Worm (Caenorhabditis elegans): Measurements from ENCODE around the gene del-8.
A peak's percentile ranks its signal among the peaks of the same experiment; 100 is the strongest.

The del-8 gene

ce11 chrX:9637137-9637536 lies 47.9 kb downstream of the del-8 start:
- 0 out of 2 replicates have a peak, but pooled peaks have one; percentile 8 for TF ChIP-seq Y48G9A.11 (GFP tag; IDR thresholded peaks at IDR 0.05)
- TF ChIP-seq lin-1 (GFP tag; IDR thresholded peaks at IDR 0.05): no peak
- no peak for TF ChIP-seq lin-29 (GFP tag; IDR thresholded peaks at IDR 0.05)
- 0 out of 2 replicates have a peak, but pooled peaks have one; percentile 18 for TF ChIP-seq nhr-41 (GFP tag; IDR thresholded peaks at IDR 0.05)
- peak; percentile 49 for TF ChIP-seq mes-2 (tag; optimal IDR thresholded peaks at IDR 0.05; ENCODE audit: poor library complexity, severe bottlenecking)
- peak; percentile 63 for TF ChIP-seq madf-9 (GFP tag; conservative IDR thresholded peaks at IDR 0.05)
- no peak for TF ChIP-seq mxl-2 (GFP tag; conservative IDR thresholded peaks at IDR 0.05)
- peak; percentile 64 for TF ChIP-seq hlh-11 (tag; optimal IDR thresholded peaks at IDR 0.05)
- TF ChIP-seq tra-1 (GFP tag; IDR thresholded peaks at IDR 0.05): no peak
- peak in 1 of 2 experiments; percentile 96 for TF ChIP-seq unc-62 (GFP tag; optimal IDR thresholded peaks at IDR 0.05 in 1 of 2)
- TF ChIP-seq unc-62 (tag; optimal IDR thresholded peaks at IDR 0.05): no peak
- TF ChIP-seq nhr-28 (tag; optimal IDR thresholded peaks at IDR 0.05): peak; percentile 45
- TF ChIP-seq rbr-2 (tag; optimal IDR thresholded peaks at IDR 0.05): peak; percentile 26

- TF ChIP-seq Y105C5A.15 (GFP tag; IDR thresholded peaks at IDR 0.05) (0 out of 2 replicates have a peak, but pooled peaks have one; percentile 34), dmd-6 (GFP tag; IDR thresholded peaks at IDR 0.05) (peak; percentile 29), nhr-237 (tag; optimal IDR thresholded peaks at IDR 0.05) (no peak), nhr-41 (GFP tag; IDR thresholded peaks at IDR 0.05) (peak; percentile 79), mdl-1 (tag; optimal IDR thresholded peaks at IDR 0.05) (no peak), ceh-62 (tag; optimal IDR thresholded peaks at IDR 0.05) (no peak), nhr-42 (GFP tag; IDR thresholded peaks at IDR 0.05) (peak; percentile 89), unc-39 (tag; optimal IDR thresholded peaks at IDR 0.05) (no peak), daf-19 (GFP tag; conservative IDR thresholded peaks at IDR 0.05) (peak; percentile 87), dpl-1 (GFP tag; optimal IDR thresholded peaks at IDR 0.05) (peak; percentile 19), daf-16 (GFP tag; optimal IDR thresholded peaks at IDR 0.05) (peak; percentile 58 to 91), daf-16 (tag; optimal IDR thresholded peaks at IDR 0.05) (peak; percentile 30), lin-39 (tag; optimal IDR thresholded peaks at IDR 0.05) (no peak), mep-1 (tag; optimal IDR thresholded peaks at IDR 0.05) (peak; percentile 60), ces-1 (GFP tag; optimal IDR thresholded peaks at IDR 0.05) (no peak), nhr-102 (tag; optimal IDR thresholded peaks at IDR 0.05) (peak; percentile 73), D1046.2 (GFP tag; IDR thresholded peaks at IDR 0.05) (no peak), ZK337.2 (GFP tag; IDR thresholded peaks at IDR 0.05) (peak; percentile 72; the same call in 1 of the 2 replicates), F49E8.2 (tag; optimal IDR thresholded peaks at IDR 0.05; ENCODE audit: borderline replicate concordance) (peak; percentile 64), Y48G9A.11 (GFP tag; IDR thresholded peaks at IDR 0.05) (peak; percentile 79), php-3 (GFP tag; IDR thresholded peaks at IDR 0.05) (peak; percentile 75), aha-1 (tag) (peak; percentile 22), set-16 (GFP tag; IDR thresholded peaks at IDR 0.05) (no peak), dmd-8 (GFP tag; IDR thresholded peaks at IDR 0.05) (peak; percentile 94), R02D3.7 (tag; optimal IDR thresholded peaks at IDR 0.05) (no peak), gei-8 (GFP tag; optimal IDR thresholded peaks at IDR 0.05) (peak; percentile 58), dve-1 (tag; optimal IDR thresholded peaks at IDR 0.05; ENCODE audit: insufficient read depth) (peak; percentile 40), hmg-1.1 (GFP tag; IDR thresholded peaks at IDR 0.05) (peak; percentile 87), lin-1 (GFP tag; IDR thresholded peaks at IDR 0.05) (peak; percentile 81), lsy-2 (tag; optimal IDR thresholded peaks at IDR 0.05) (peak in 1 of 2 experiments; percentile 41), mxl-3 (GFP tag; optimal IDR thresholded peaks at IDR 0.05) (peak; percentile 41), fkh-10 (GFP tag; optimal IDR thresholded peaks at IDR 0.05) (no peak), snpc-1.2 (GFP tag; IDR thresholded peaks at IDR 0.05) (peak; percentile 89), ceh-32 (tag; optimal IDR thresholded peaks at IDR 0.05; ENCODE audit: poor library complexity) (no peak), T26A8.4 (GFP tag; IDR thresholded peaks at IDR 0.05) (peak; percentile 86), ceh-44 (GFP tag; IDR thresholded peaks at IDR 0.05) (peak; percentile 91), zip-11 (GFP tag; IDR thresholded peaks at IDR 0.05) (peak; percentile 59; the same call in 1 of the 2 replicates), nhr-77 (tag; optimal IDR thresholded peaks at IDR 0.05) (no peak), hlh-30 (tag; optimal IDR thresholded peaks at IDR 0.05; ENCODE audit: insufficient read depth) (no peak), vab-7 (GFP tag; IDR thresholded peaks at IDR 0.05) (peak; percentile 85)
Measured at ce11 chrX:9637700-9638099, 48.5 kb downstream of the del-8 start.

All from whole organism, L4 larva.